Worm (Caenorhabditis elegans): ENCODE data around the gene F09C12.2.
"Not testable (repeated sequence)": the region's sequence is repeated elsewhere in the genome, so short reads cannot be mapped to it uniquely, and the experiment has no call there.

DNA sequence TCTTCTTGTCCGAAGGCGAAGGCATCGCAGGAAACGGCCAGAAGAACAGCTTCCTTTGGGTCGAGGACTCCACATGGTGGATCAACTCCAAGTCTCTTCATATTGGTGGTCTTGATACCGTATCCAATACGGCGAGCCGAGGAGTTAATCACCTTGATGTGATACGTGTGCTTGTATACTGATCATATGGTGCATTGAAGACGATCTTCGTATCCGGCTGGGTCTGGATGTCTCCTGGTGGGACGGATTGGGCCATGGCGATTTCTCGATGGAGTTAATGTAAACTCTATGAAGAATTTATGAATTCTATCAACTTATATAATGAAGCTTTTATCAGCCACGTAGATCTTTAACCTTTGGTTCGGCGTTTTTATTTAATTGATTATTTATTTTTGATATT, 5.4 kb downstream of the F09C12.2 start, which contains the start of gene msp-74:
- TF ChIP-seq B0310.2 (tag; optimal IDR thresholded peaks at IDR 0.05); pes-1 (GFP tag; IDR thresholded peaks at IDR 0.05); flt-1 (GFP tag; IDR thresholded peaks at IDR 0.05); ets-7 (tag; optimal IDR thresholded peaks at IDR 0.05); tbx-37 (GFP tag; conservative IDR thresholded peaks at IDR 0.05); tbx-11 (GFP tag; IDR thresholded peaks at IDR 0.05); tra-4 (tag; optimal IDR thresholded peaks at IDR 0.05); ama-1 (optimal IDR thresholded peaks at IDR 0.05); hmg-4 (GFP tag; optimal IDR thresholded peaks at IDR 0.05): not testable (repeated sequence)
